Worm (Caenorhabditis elegans) whole organism, L1 larva: Measurements from ENCODE around the gene ZC53.22.
A peak's percentile ranks its signal among the peaks of the same experiment; 100 is the strongest.

Experiments
- C04F5.9 ChIP-seq: sonication (generic microtip); optimal IDR thresholded peaks from 2 replicates; lab custom pipeline; 2016; ENCODE audit warnings: missing genetic modification characterization, missing compliant biosample characterization
- C16A3.4 ChIP-seq: fragments of 150-350 bp; optimal IDR thresholded peaks from 2 replicates; lab custom pipeline; 2014; ENCODE audit warnings: missing biosample characterization, missing genetic modification characterization
- C34B4.2 ChIP-seq: sonication (generic microtip); optimal IDR thresholded peaks from 2 replicates; lab custom pipeline; 2017; ENCODE audit warnings: mild to moderate bottlenecking, missing genetic modification characterization, missing compliant biosample characterization
- F16B12.6 ChIP-seq: fragments of 150-350 bp; optimal IDR thresholded peaks from 2 replicates; lab custom pipeline; 2014; ENCODE audit warnings: missing biosample characterization, missing genetic modification characterization
- aha-1 ChIP-seq: fragments of 150-350 bp; optimal IDR thresholded peaks from 2 replicates; lab custom pipeline; 2014; ENCODE audit warnings: missing biosample characterization, missing genetic modification characterization
- ama-1 ChIP-seq: fragments of 150-350 bp; optimal IDR thresholded peaks from 2 replicates; lab custom pipeline; 2014
- ceh-63 ChIP-seq: fragments of 200-800 bp; sonication (Bioruptor generic); optimal IDR thresholded peaks from 2 replicates; lab custom pipeline; 2018; ENCODE audit warnings: mild to moderate bottlenecking, missing genetic modification characterization, missing compliant biosample characterization
- ceh-8 ChIP-seq: fragments of 200-800 bp; sonication (Bioruptor generic); optimal IDR thresholded peaks from 2 replicates; lab custom pipeline; 2018; ENCODE audit warnings: mild to moderate bottlenecking, missing genetic modification characterization, moderate library complexity, missing compliant biosample characterization
- ceh-82 ChIP-seq, 3 experiments: fragments of 150-350 bp in 1 of 3; sonication (generic microtip) in 2 of 3; optimal IDR thresholded peaks; 2 replicates each; lab custom pipeline; 2014 to 2017; ENCODE audit warnings: missing biosample characterization in 3 of 3, missing genetic modification characterization in 3 of 3
- ceh-88 ChIP-seq: fragments of 200-800 bp; sonication (Bioruptor generic); IDR thresholded peaks from 2 replicates; pipeline ENCODE4 v1.3.6; 2022; ENCODE audit warnings: missing genetic modification characterization, missing compliant biosample characterization
- ces-1 ChIP-seq: fragments of 150-350 bp; optimal IDR thresholded peaks from 2 replicates; lab custom pipeline; 2014; ENCODE audit warnings: missing biosample characterization, missing genetic modification reagents, missing genetic modification characterization
- efl-1 ChIP-seq, 4 experiments: fragments of 150-350 bp; optimal IDR thresholded peaks in 3 of 4; peaks in 1 of 4; 1 replicate in 1 of 4; 2 replicates in 3 of 4; lab custom pipeline; 2014; ENCODE audit warnings: missing biosample characterization in 2 of 4, missing genetic modification characterization in 2 of 4, missing genetic modification reagents in 2 of 4
- efl-3 ChIP-seq: fragments of 200-800 bp; sonication (Bioruptor generic); optimal IDR thresholded peaks from 2 replicates; lab custom pipeline; 2018; ENCODE audit warnings: mild to moderate bottlenecking, missing genetic modification characterization, missing compliant biosample characterization
- egl-27 ChIP-seq, 2 experiments: fragments of 150-350 bp in 1 of 2; sonication (generic microtip); optimal IDR thresholded peaks; 3 replicates each; lab custom pipeline; 2017 to 2018; ENCODE audit warnings: missing biosample characterization in 2 of 2, missing genetic modification characterization in 2 of 2, missing genetic modification reagents in 2 of 2
- fkh-8 ChIP-seq: sonication (generic microtip); optimal IDR thresholded peaks from 2 replicates; lab custom pipeline; 2016; ENCODE audit warnings: mild to moderate bottlenecking, missing genetic modification characterization, missing compliant biosample characterization
- fos-1 ChIP-seq: fragments of 150-350 bp; optimal IDR thresholded peaks from 2 replicates; lab custom pipeline; 2014; ENCODE audit warnings: missing biosample characterization, missing genetic modification characterization
- grh-1 ChIP-seq: fragments of 200-800 bp; sonication (Bioruptor generic); IDR thresholded peaks from 2 replicates; pipeline ENCODE4 v1.3.6; 2022; ENCODE audit warnings: missing genetic modification reagents, missing genetic modification characterization, missing compliant biosample characterization
- hlh-17 ChIP-seq: fragments of 200-800 bp; sonication (Bioruptor generic); optimal IDR thresholded peaks from 2 replicates; lab custom pipeline; 2018; ENCODE audit warnings: missing genetic modification characterization, mild to moderate bottlenecking, missing compliant biosample characterization, moderate library complexity, borderline replicate concordance
- hlh-4 ChIP-seq: sonication (generic microtip); optimal IDR thresholded peaks from 2 replicates; lab custom pipeline; 2016; ENCODE audit warnings: mild to moderate bottlenecking, missing genetic modification characterization, missing compliant biosample characterization
- hpl-2 ChIP-seq: fragments of 150-350 bp; optimal IDR thresholded peaks from 2 replicates; lab custom pipeline; 2014; ENCODE audit warnings: missing biosample characterization, missing genetic modification reagents, missing genetic modification characterization
- irx-1 ChIP-seq: sonication (generic microtip); optimal IDR thresholded peaks from 2 replicates; lab custom pipeline; 2016; ENCODE audit warnings: missing genetic modification characterization, missing compliant biosample characterization
- isw-1 ChIP-seq: fragments of 200-800 bp; sonication (Bioruptor generic); IDR thresholded peaks from 2 replicates; pipeline ENCODE4 v1.3.6; 2022; ENCODE audit warnings: missing genetic modification characterization, missing compliant biosample characterization
- jun-1 ChIP-seq: fragments of 150-350 bp; optimal IDR thresholded peaks from 2 replicates; lab custom pipeline; 2014; ENCODE audit warnings: missing biosample characterization, missing genetic modification reagents, missing genetic modification characterization
- lin-13 ChIP-seq: fragments of 150-350 bp; optimal IDR thresholded peaks from 2 replicates; lab custom pipeline; 2014; ENCODE audit warnings: missing biosample characterization, missing genetic modification reagents, missing genetic modification characterization
- lin-14 ChIP-seq: fragments of 200-800 bp; sonication (Bioruptor generic); optimal IDR thresholded peaks from 2 replicates; lab custom pipeline; 2018; ENCODE audit warnings: mild to moderate bottlenecking, missing genetic modification characterization, moderate library complexity, missing compliant biosample characterization
- lin-15B ChIP-seq: fragments of 150-350 bp; sonication (generic microtip); optimal IDR thresholded peaks from 3 replicates; lab custom pipeline; 2014; ENCODE audit warnings: missing biosample characterization, missing genetic modification characterization
- lin-39 ChIP-seq: fragments of 150-350 bp; optimal IDR thresholded peaks from 2 replicates; lab custom pipeline; 2014; ENCODE audit warnings: missing biosample characterization, missing genetic modification reagents, missing genetic modification characterization
- lir-3 ChIP-seq: sonication (generic microtip); optimal IDR thresholded peaks from 2 replicates; lab custom pipeline; 2016; ENCODE audit warnings: mild to moderate bottlenecking, missing genetic modification characterization, moderate library complexity, missing compliant biosample characterization; ENCODE audit not compliant: poor library complexity
- lsy-2 ChIP-seq, 2 experiments: fragments of 150-350 bp; optimal IDR thresholded peaks; 2 replicates each; lab custom pipeline; 2014; ENCODE audit warnings: missing biosample characterization in 2 of 2, missing genetic modification characterization in 2 of 2
- mab-9 ChIP-seq: fragments of 200-800 bp; sonication (Bioruptor generic); IDR thresholded peaks from 2 replicates; pipeline ENCODE4 v1.3.6; 2022; ENCODE audit warnings: missing genetic modification reagents, missing genetic modification characterization, missing compliant biosample characterization
- mef-2 ChIP-seq: fragments of 150-350 bp; optimal IDR thresholded peaks from 2 replicates; lab custom pipeline; 2014; ENCODE audit warnings: missing biosample characterization, missing genetic modification characterization
- mep-1 ChIP-seq: fragments of 150-350 bp; optimal IDR thresholded peaks from 2 replicates; lab custom pipeline; 2014; ENCODE audit warnings: missing biosample characterization, missing genetic modification characterization
- nhr-19 ChIP-seq: fragments of 200-800 bp; sonication (Bioruptor generic); conservative IDR thresholded peaks from 2 replicates; pipeline ENCODE4 v1.3.6; 2022; ENCODE audit warnings: missing genetic modification characterization, missing compliant biosample characterization
- nhr-237 ChIP-seq: fragments of 150-350 bp; optimal IDR thresholded peaks from 2 replicates; lab custom pipeline; 2014; ENCODE audit warnings: missing biosample characterization, missing genetic modification characterization
- nhr-28 ChIP-seq: fragments of 150-350 bp; optimal IDR thresholded peaks from 2 replicates; lab custom pipeline; 2014; ENCODE audit warnings: missing biosample characterization, missing genetic modification characterization
- nhr-47 ChIP-seq: sonication (generic microtip); optimal IDR thresholded peaks from 2 replicates; lab custom pipeline; 2016; ENCODE audit warnings: mild to moderate bottlenecking, missing genetic modification characterization, moderate library complexity, missing compliant biosample characterization
- nhr-71 ChIP-seq: sonication (generic microtip); optimal IDR thresholded peaks from 2 replicates; lab custom pipeline; 2016; ENCODE audit warnings: mild to moderate bottlenecking, missing genetic modification characterization, moderate library complexity, missing compliant biosample characterization
- nhr-76 ChIP-seq: sonication (generic microtip); optimal IDR thresholded peaks from 2 replicates; lab custom pipeline; 2017; ENCODE audit warnings: missing biosample characterization, missing genetic modification characterization
- nhr-77 ChIP-seq: fragments of 150-350 bp; optimal IDR thresholded peaks from 2 replicates; lab custom pipeline; 2014; ENCODE audit warnings: missing biosample characterization, missing genetic modification characterization
- nhr-84 ChIP-seq: sonication (generic microtip); optimal IDR thresholded peaks from 2 replicates; lab custom pipeline; 2017; ENCODE audit warnings: missing biosample characterization, missing genetic modification characterization
- nhr-85 ChIP-seq: sonication (generic microtip); peaks from one replicate; lab custom pipeline; 2016; ENCODE audit warnings: missing genetic modification characterization, inconsistent platforms, missing compliant biosample characterization
- pqm-1 ChIP-seq: sonication (generic microtip); optimal IDR thresholded peaks from 3 replicates; lab custom pipeline; 2017; ENCODE audit warnings: missing biosample characterization, missing genetic modification characterization
- rnt-1 ChIP-seq: sonication (generic microtip); optimal IDR thresholded peaks from 2 replicates; lab custom pipeline; 2016; ENCODE audit warnings: mild to moderate bottlenecking, missing genetic modification characterization, moderate library complexity, missing compliant biosample characterization
- skn-1 ChIP-seq: fragments of 150-350 bp; optimal IDR thresholded peaks from 2 replicates; lab custom pipeline; 2014; ENCODE audit warnings: missing biosample characterization, missing genetic modification characterization
- snu-23 ChIP-seq: sonication (generic microtip); optimal IDR thresholded peaks from 2 replicates; lab custom pipeline; 2016; ENCODE audit warnings: missing genetic modification characterization, missing compliant biosample characterization
- sox-4 ChIP-seq: sonication (generic microtip); optimal IDR thresholded peaks from 2 replicates; lab custom pipeline; 2016; ENCODE audit warnings: missing genetic modification characterization, missing compliant biosample characterization
- sup-37 ChIP-seq: fragments of 200-800 bp; sonication (Bioruptor generic); optimal IDR thresholded peaks from 2 replicates; lab custom pipeline; 2018; ENCODE audit warnings: mild to moderate bottlenecking, missing genetic modification characterization, missing compliant biosample characterization
- swsn-7 ChIP-seq: sonication (generic microtip); optimal IDR thresholded peaks from 2 replicates; lab custom pipeline; 2016; ENCODE audit warnings: missing genetic modification characterization, missing compliant biosample characterization
- unc-130 ChIP-seq: fragments of 150-350 bp; optimal IDR thresholded peaks from 2 replicates; lab custom pipeline; 2017; ENCODE audit warnings: missing biosample characterization, missing genetic modification characterization, inconsistent platforms
- unc-86 ChIP-seq: sonication (generic microtip); optimal IDR thresholded peaks from 2 replicates; lab custom pipeline; 2016; ENCODE audit warnings: missing genetic modification characterization, missing compliant biosample characterization
- xbp-1 ChIP-seq: sonication (generic microtip); optimal IDR thresholded peaks from 2 replicates; lab custom pipeline; 2016; ENCODE audit warnings: missing genetic modification characterization, missing compliant biosample characterization
- zip-4 ChIP-seq: fragments of 200-800 bp; sonication (Bioruptor generic); optimal IDR thresholded peaks from 2 replicates; lab custom pipeline; 2018; ENCODE audit warnings: mild to moderate bottlenecking, missing genetic modification characterization, moderate library complexity, missing compliant biosample characterization
- ztf-4 ChIP-seq: fragments of 150-350 bp; optimal IDR thresholded peaks from 2 replicates; lab custom pipeline; 2014; ENCODE audit warnings: missing biosample characterization, missing genetic modification characterization

The ZC53.22 gene

DNA sequence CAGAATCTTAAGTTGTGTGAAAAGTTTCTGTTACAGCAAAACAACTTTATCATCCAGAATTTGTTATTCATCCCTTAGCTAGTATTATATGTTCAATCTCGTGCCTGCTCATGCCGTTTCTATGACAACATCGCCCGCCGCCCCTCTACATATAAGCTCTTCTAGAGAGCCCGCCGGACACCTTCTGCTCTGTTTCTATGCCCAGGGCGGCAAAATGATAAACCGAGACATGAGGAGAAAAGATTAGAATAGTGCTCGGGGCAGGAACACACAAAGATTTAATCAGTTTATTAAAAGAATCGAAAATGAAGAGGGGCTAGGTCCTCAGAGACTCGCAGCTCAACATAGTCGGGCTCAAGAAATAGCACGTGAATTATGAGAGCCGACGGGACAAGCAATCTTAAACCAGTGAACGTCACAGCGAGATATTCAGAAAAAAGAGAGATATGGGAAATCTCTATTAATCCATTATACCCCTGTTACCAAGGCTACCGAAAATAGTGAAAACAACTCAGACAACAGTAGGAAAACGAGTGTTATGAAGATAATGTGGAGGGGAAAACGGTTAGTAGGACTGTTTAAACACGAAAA, 33.7 kb downstream of the ZC53.22 start (continued):
- TF ChIP-seq lir-3 (tag; lab: Kevin White, UChicago) (peak; percentile 31), fkh-8 (tag; lab: Kevin White, UChicago) (peak; percentile 93), ces-1 (GFP tag; lab: Kevin White, UChicago) (no peak), pqm-1 (tag; lab: Kevin White, UChicago) (no peak), ceh-63 (GFP tag; lab: Kevin White, UChicago) (no peak), isw-1 (GFP tag; lab: Robert Waterston, UW) (0 out of 2 replicates have a peak, but pooled peaks have one; percentile 35), nhr-85 (tag; lab: Kevin White, UChicago) (no peak), C04F5.9 (tag; lab: Kevin White, UChicago) (no peak), ztf-4 (tag; lab: Kevin White, UChicago) (peak; percentile 11), ceh-8 (GFP tag; lab: Kevin White, UChicago) (peak; percentile 50), mab-9 (GFP tag; lab: Robert Waterston, UW) (no peak), nhr-28 (tag; lab: Kevin White, UChicago) (no peak), swsn-7 (tag; lab: Kevin White, UChicago) (peak; percentile 68), unc-130 (peak; percentile 30), efl-1 (optimal IDR thresholded peaks at IDR 0.05; lab: Kevin White, UChicago) (peak; percentile 46 to 50), efl-1 (GFP tag; optimal IDR thresholded peaks at IDR 0.05 in 1 of 2; lab: Kevin White, UChicago) (no peak), lin-15B (tag; lab: Kevin White, UChicago) (no peak), nhr-71 (peak; percentile 64), ceh-88 (GFP tag; lab: Robert Waterston, UW) (no peak), egl-27 (tag; optimal IDR thresholded peaks at IDR 0.05; lab: Kevin White, UChicago) (no peak), fos-1 (peak; percentile 68), snu-23 (GFP tag; lab: Kevin White, UChicago) (peak; percentile 83), nhr-47 (tag; lab: Kevin White, UChicago) (peak; percentile 91), xbp-1 (tag; lab: Kevin White, UChicago) (peak; percentile 47), nhr-77 (tag; lab: Kevin White, UChicago) (peak; percentile 22), lsy-2 (tag; optimal IDR thresholded peaks at IDR 0.05; lab: Kevin White, UChicago) (peak; percentile 39 to 47), zip-4 (GFP tag; lab: Kevin White, UChicago) (peak; percentile 47), nhr-19 (GFP tag; lab: Robert Waterston, UW) (peak; percentile 71), hlh-4 (no peak), lin-13 (GFP tag; lab: Kevin White, UChicago) (no peak), hpl-2 (GFP tag; lab: Kevin White, UChicago) (no peak), unc-86 (tag; lab: Kevin White, UChicago) (peak; percentile 29), nhr-237 (tag; lab: Kevin White, UChicago) (no peak), jun-1 (tag; lab: Kevin White, UChicago) (peak; percentile 80), grh-1 (GFP tag; lab: Robert Waterston, UW) (no peak), hlh-17 (GFP tag; lab: Kevin White, UChicago) (no peak), sup-37 (no peak), skn-1 (peak; percentile 81), sox-4 (tag; lab: Kevin White, UChicago) (peak; percentile 88), efl-3 (GFP tag; lab: Kevin White, UChicago) (no peak), lin-14 (GFP tag; lab: Kevin White, UChicago) (no peak), F16B12.6 (tag; lab: Kevin White, UChicago) (no peak), rnt-1 (tag; lab: Kevin White, UChicago) (peak; percentile 65), irx-1 (tag; lab: Kevin White, UChicago) (peak; percentile 42), ceh-82 (tag; optimal IDR thresholded peaks at IDR 0.05; lab: Kevin White, UChicago) (peak; percentile 7 to 50 (median 40)), nhr-76 (tag; lab: Kevin White, UChicago) (no peak), aha-1 (tag; lab: Kevin White, UChicago) (no peak), mef-2 (tag; lab: Kevin White, UChicago) (no peak), C34B4.2 (tag; lab: Kevin White, UChicago) (no peak), ama-1 (lab: Kevin White, UChicago) (no peak), nhr-84 (tag; lab: Kevin White, UChicago) (no peak), C16A3.4 (tag; lab: Kevin White, UChicago) (peak; percentile 44), mep-1 (tag; lab: Kevin White, UChicago) (peak; percentile 45), lin-39 (tag; lab: Kevin White, UChicago) (no peak)
